Worm (Caenorhabditis elegans) whole organism, L4/young adult: ENCODE results near the gene cul-6.

Source experiments
- W03F9.2 ChIP-seq: fragments of 150-350 bp; optimal IDR thresholded peaks from 2 replicates; lab custom pipeline; 2014; ENCODE audit warnings: missing biosample characterization, missing genetic modification characterization
- him-1 ChIP-seq: sonication (generic microtip); optimal IDR thresholded peaks from 2 replicates; lab custom pipeline; 2016; ENCODE audit warnings: missing genotype, missing genetic modification reagents, missing genetic modification characterization, missing compliant biosample characterization

DNA sequence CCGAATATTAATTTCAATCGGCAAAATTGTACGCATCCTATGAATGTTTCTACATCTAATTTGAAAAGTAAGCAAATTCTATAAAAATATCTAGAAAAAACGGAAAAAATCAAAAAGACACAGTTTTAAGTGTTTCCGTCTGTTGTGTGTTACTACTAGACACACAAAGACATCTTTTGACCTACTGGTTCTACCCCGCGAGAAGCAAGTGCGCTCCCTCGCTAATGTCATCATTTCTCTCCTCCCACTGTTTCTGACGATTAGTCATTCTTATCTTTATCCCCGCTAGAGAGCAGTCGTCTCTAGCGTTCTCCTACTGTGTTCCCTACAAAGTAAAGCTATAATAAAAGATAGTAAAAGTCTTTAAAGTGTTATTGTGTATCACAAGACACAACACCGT lies 27.7 kb upstream of the cul-6 start:
- TF ChIP-seq W03F9.2 (tag; lab: Kevin White, UChicago) (no peak), him-1 (no peak)
